Worm (Caenorhabditis elegans) whole organism, late embryonic: ENCODE data around the gene Y49F6B.19.
A peak's percentile ranks its signal among the peaks of the same experiment; 100 is the strongest.

Source experiments
- F13H6.1 ChIP-seq: sonication (generic microtip); optimal IDR thresholded peaks from 2 replicates; lab custom pipeline; 2016; ENCODE audit warnings: missing genetic modification characterization, missing compliant biosample characterization
- K02D7.2 ChIP-seq: sonication (generic microtip); optimal IDR thresholded peaks from 2 replicates; lab custom pipeline; 2017; ENCODE audit warnings: mild to moderate bottlenecking, missing genetic modification characterization, missing compliant biosample characterization
- K09A11.1 ChIP-seq: sonication (generic microtip); optimal IDR thresholded peaks from 2 replicates; lab custom pipeline; 2017; ENCODE audit warnings: antibody characterized with exemption, mild to moderate bottlenecking, missing genetic modification characterization, missing compliant biosample characterization; ENCODE audit not compliant: insufficient read depth
- T23F11.4 ChIP-seq: fragments of 200-800 bp; sonication (Bioruptor generic); optimal IDR thresholded peaks from 2 replicates; lab custom pipeline; 2018; ENCODE audit warnings: mild to moderate bottlenecking, missing genetic modification characterization, missing compliant biosample characterization
- Y22D7AL.16 ChIP-seq: sonication (generic microtip); optimal IDR thresholded peaks from 2 replicates; lab custom pipeline; 2016; ENCODE audit warnings: missing genetic modification characterization, missing compliant biosample characterization
- ahr-1 ChIP-seq: sonication (generic microtip); optimal IDR thresholded peaks from 2 replicates; lab custom pipeline; 2016; ENCODE audit warnings: missing genetic modification characterization, missing compliant biosample characterization
- ama-1 ChIP-seq: fragments of 150-350 bp; optimal IDR thresholded peaks from 2 replicates; lab custom pipeline; 2014
- ceh-14 ChIP-seq: sonication (generic microtip); optimal IDR thresholded peaks from 2 replicates; lab custom pipeline; 2016; ENCODE audit warnings: missing genotype, missing genetic modification characterization, missing compliant biosample characterization
- ceh-18 ChIP-seq: sonication (generic microtip); optimal IDR thresholded peaks from 2 replicates; lab custom pipeline; 2016; ENCODE audit warnings: missing genetic modification characterization, missing compliant biosample characterization
- ceh-2 ChIP-seq: sonication (generic microtip); optimal IDR thresholded peaks from 2 replicates; lab custom pipeline; 2016; ENCODE audit warnings: missing genotype, missing genetic modification characterization, missing compliant biosample characterization
- ceh-22 ChIP-seq: sonication (generic microtip); optimal IDR thresholded peaks from 2 replicates; lab custom pipeline; 2017; ENCODE audit warnings: missing biosample characterization, missing genetic modification characterization
- ceh-30 ChIP-seq: fragments of 150-350 bp; optimal IDR thresholded peaks from 2 replicates; lab custom pipeline; 2014; ENCODE audit warnings: missing biosample characterization, missing genetic modification characterization
- ceh-48 ChIP-seq: sonication (generic microtip); optimal IDR thresholded peaks from 2 replicates; lab custom pipeline; 2016; ENCODE audit warnings: missing genetic modification characterization, inconsistent platforms, missing compliant biosample characterization
- dve-1 ChIP-seq: sonication (generic microtip); optimal IDR thresholded peaks from 2 replicates; lab custom pipeline; 2017; ENCODE audit warnings: antibody characterized with exemption, mild to moderate bottlenecking, missing genetic modification characterization, missing compliant biosample characterization
- eyg-1 ChIP-seq: sonication (generic microtip); optimal IDR thresholded peaks from 2 replicates; lab custom pipeline; 2016; ENCODE audit warnings: missing genotype, missing genetic modification characterization, missing compliant biosample characterization
- fkh-6 ChIP-seq: sonication (generic microtip); optimal IDR thresholded peaks from 2 replicates; lab custom pipeline; 2016; ENCODE audit warnings: missing genetic modification characterization, missing compliant biosample characterization
- gmeb-2 ChIP-seq: sonication (generic microtip); optimal IDR thresholded peaks from 2 replicates; lab custom pipeline; 2016; ENCODE audit warnings: missing genetic modification characterization, inconsistent platforms, missing compliant biosample characterization
- hlh-13 ChIP-seq: fragments of 200-800 bp; sonication (Bioruptor generic); optimal IDR thresholded peaks from 2 replicates; lab custom pipeline; 2018; ENCODE audit warnings: mild to moderate bottlenecking, missing genetic modification characterization, missing compliant biosample characterization
- hlh-15 ChIP-seq: sonication (generic microtip); optimal IDR thresholded peaks from 2 replicates; lab custom pipeline; 2016; ENCODE audit warnings: missing genetic modification characterization, missing compliant biosample characterization
- hlh-6 ChIP-seq: sonication (generic microtip); optimal IDR thresholded peaks from 2 replicates; lab custom pipeline; 2016; ENCODE audit warnings: missing genotype, missing genetic modification characterization, missing compliant biosample characterization
- hlh-8 ChIP-seq: sonication (generic microtip); optimal IDR thresholded peaks from 2 replicates; lab custom pipeline; 2016; ENCODE audit warnings: missing genotype, missing genetic modification characterization, missing compliant biosample characterization
- lim-6 ChIP-seq: sonication (generic microtip); optimal IDR thresholded peaks from 2 replicates; lab custom pipeline; 2016; ENCODE audit warnings: missing genetic modification characterization, missing compliant biosample characterization
- lin-11 ChIP-seq: fragments of 200-800 bp; sonication (Bioruptor generic); optimal IDR thresholded peaks from 2 replicates; lab custom pipeline; 2018; ENCODE audit warnings: mild to moderate bottlenecking, missing genetic modification characterization, missing compliant biosample characterization
- mec-3 ChIP-seq: sonication (generic microtip); optimal IDR thresholded peaks from 2 replicates; lab custom pipeline; 2016; ENCODE audit warnings: borderline replicate concordance, missing genetic modification characterization, missing compliant biosample characterization
- nfya-1 ChIP-seq: sonication (generic microtip); optimal IDR thresholded peaks from 2 replicates; lab custom pipeline; 2017; ENCODE audit warnings: missing genetic modification characterization, mild to moderate bottlenecking, missing compliant biosample characterization, antibody characterized with exemption, moderate library complexity
- pag-3 ChIP-seq: sonication (generic microtip); optimal IDR thresholded peaks from 2 replicates; lab custom pipeline; 2016; ENCODE audit warnings: missing compliant biosample characterization, missing genetic modification characterization, borderline replicate concordance
- pat-9 ChIP-seq: fragments of 200-800 bp; sonication (Bioruptor generic); optimal IDR thresholded peaks from 2 replicates; lab custom pipeline; 2018; ENCODE audit warnings: mild to moderate bottlenecking, missing genetic modification characterization, moderate library complexity, missing compliant biosample characterization
- pax-1 ChIP-seq: fragments of 150-350 bp; optimal IDR thresholded peaks from 2 replicates; lab custom pipeline; 2014; ENCODE audit warnings: missing biosample characterization, missing genetic modification characterization
- pha-4 ChIP-seq: fragments of 150-350 bp; optimal IDR thresholded peaks from 2 replicates; lab custom pipeline; 2018; ENCODE audit warnings: missing biosample characterization, missing genetic modification reagents, missing genetic modification characterization
- pqm-1 ChIP-seq: sonication (generic microtip); optimal IDR thresholded peaks from 2 replicates; lab custom pipeline; 2016; ENCODE audit warnings: missing genetic modification characterization, missing compliant biosample characterization
- rnt-1 ChIP-seq: sonication (generic microtip); optimal IDR thresholded peaks from 2 replicates; lab custom pipeline; 2016; ENCODE audit warnings: missing genetic modification characterization, missing compliant biosample characterization
- sdc-2 ChIP-seq: sonication (generic microtip); optimal IDR thresholded peaks from 2 replicates; lab custom pipeline; 2016; ENCODE audit warnings: missing genotype, missing genetic modification characterization, missing compliant biosample characterization
- sox-4 ChIP-seq: sonication (generic microtip); optimal IDR thresholded peaks from 2 replicates; lab custom pipeline; 2017; ENCODE audit warnings: mild to moderate bottlenecking, missing genetic modification characterization, inconsistent platforms, missing compliant biosample characterization
- syd-9 ChIP-seq: sonication (generic microtip); optimal IDR thresholded peaks from 2 replicates; lab custom pipeline; 2016; ENCODE audit warnings: mild to moderate bottlenecking, missing genetic modification characterization, moderate library complexity, missing compliant biosample characterization
- tbx-2 ChIP-seq: sonication (generic microtip); optimal IDR thresholded peaks from 2 replicates; lab custom pipeline; 2016; ENCODE audit warnings: missing genetic modification characterization, missing compliant biosample characterization
- tbx-7 ChIP-seq: sonication (generic microtip); optimal IDR thresholded peaks from 2 replicates; lab custom pipeline; 2016; ENCODE audit warnings: missing genotype, missing genetic modification characterization, missing compliant biosample characterization
- ttx-3 ChIP-seq: sonication (generic microtip); optimal IDR thresholded peaks from 2 replicates; lab custom pipeline; 2016; ENCODE audit warnings: missing genetic modification reagents, missing genetic modification characterization, missing compliant biosample characterization
- unc-3 ChIP-seq, 2 experiments: fragments of 200-800 bp in 1 of 2; sonication (Bioruptor generic) in 1 of 2; sonication (generic microtip) in 1 of 2; conservative IDR thresholded peaks in 1 of 2; optimal IDR thresholded peaks in 1 of 2; 2 replicates each; pipeline versions ENCODE4 v1.3.6 to Lab custom; 2016 to 2022; ENCODE audit warnings: missing compliant biosample characterization in 2 of 2, missing genetic modification characterization in 2 of 2, missing genetic modification reagents in 1 of 2
- unc-86 ChIP-seq: sonication (generic microtip); optimal IDR thresholded peaks from 2 replicates; lab custom pipeline; 2016; ENCODE audit warnings: missing genetic modification characterization, missing compliant biosample characterization
- ztf-16 ChIP-seq: sonication (generic microtip); optimal IDR thresholded peaks from 2 replicates; lab custom pipeline; 2017; ENCODE audit warnings: missing genetic modification characterization, missing compliant biosample characterization

Y49F6B.19 gene

DNA sequence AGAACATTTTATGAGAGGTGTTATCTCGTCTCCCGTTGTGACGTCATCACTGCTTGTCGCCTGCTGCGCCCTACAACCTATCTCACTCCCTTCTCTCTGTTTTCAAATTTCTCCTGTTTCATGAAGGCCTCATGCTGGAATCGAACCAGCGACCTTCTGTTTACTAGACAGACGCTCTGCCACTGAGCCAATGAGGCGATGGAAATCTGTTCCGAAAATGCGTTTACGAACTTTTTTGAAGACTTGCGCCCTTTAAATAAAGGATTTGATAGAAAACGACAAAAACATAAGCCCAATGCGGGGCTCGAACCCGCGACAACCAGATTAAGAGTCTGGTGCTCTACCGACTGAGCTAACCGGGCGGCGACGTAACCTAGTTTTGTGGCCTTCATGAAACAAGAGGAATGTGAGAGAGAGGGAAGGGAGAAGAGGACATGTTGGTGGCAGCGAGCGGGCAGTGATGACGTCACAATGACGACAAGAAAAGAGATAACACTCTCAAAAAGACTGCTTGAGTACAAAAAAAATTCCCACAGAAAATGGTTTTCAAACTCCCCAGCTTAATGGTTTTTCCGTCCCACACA, 6.9 kb upstream of the Y49F6B.19 start, which contains the start of gene clec-126 (continued):
- TF ChIP-seq ceh-2 (tag; lab: Kevin White, UChicago) (peak; percentile 67), gmeb-2 (peak; percentile 52), Y22D7AL.16 (tag; lab: Kevin White, UChicago) (peak; percentile 46), hlh-13 (peak; percentile 54), ttx-3 (tag; lab: Kevin White, UChicago) (peak; percentile 60), lim-6 (tag; lab: Kevin White, UChicago) (peak; percentile 43), ceh-18 (tag; lab: Kevin White, UChicago) (peak; percentile 71), F13H6.1 (tag; lab: Kevin White, UChicago) (peak; percentile 12), ztf-16 (tag; lab: Kevin White, UChicago) (peak; percentile 45), lin-11 (peak; percentile 64), ceh-22 (tag; lab: Kevin White, UChicago) (no peak), hlh-8 (tag; lab: Kevin White, UChicago) (peak; percentile 9), mec-3 (tag; lab: Kevin White, UChicago) (peak; percentile 0), T23F11.4 (GFP tag; lab: Kevin White, UChicago) (peak; percentile 1), fkh-6 (peak; percentile 76), tbx-2 (tag; lab: Kevin White, UChicago) (peak; percentile 76), unc-86 (tag; lab: Kevin White, UChicago) (peak; percentile 69), dve-1 (tag; lab: Kevin White, UChicago) (peak; percentile 88)

DNA sequence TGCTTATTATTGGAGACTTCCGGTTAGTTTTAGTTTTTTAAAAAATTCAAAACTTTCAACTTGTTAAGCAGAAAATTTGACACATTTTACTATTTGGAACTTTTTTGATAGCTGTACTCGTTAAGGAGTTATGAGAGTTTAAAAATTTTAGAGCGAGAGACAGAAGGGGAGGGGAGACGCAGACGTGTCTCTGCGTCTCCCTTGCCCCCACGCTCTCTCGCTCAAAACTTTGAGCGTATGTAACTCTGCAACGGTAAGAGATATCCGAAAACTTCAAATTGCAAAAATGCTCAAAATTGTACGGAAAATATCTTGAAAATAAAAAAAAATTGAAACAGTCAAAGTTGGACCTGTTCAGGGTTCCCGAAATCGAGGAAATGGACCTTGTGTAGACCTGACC, 4.0 kb upstream of the Y49F6B.19 start:
- no peak for TF ChIP-seq gmeb-2
- TF ChIP-seq ceh-2 (tag; lab: Kevin White, UChicago) = no peak
- no peak for TF ChIP-seq pat-9

DNA sequence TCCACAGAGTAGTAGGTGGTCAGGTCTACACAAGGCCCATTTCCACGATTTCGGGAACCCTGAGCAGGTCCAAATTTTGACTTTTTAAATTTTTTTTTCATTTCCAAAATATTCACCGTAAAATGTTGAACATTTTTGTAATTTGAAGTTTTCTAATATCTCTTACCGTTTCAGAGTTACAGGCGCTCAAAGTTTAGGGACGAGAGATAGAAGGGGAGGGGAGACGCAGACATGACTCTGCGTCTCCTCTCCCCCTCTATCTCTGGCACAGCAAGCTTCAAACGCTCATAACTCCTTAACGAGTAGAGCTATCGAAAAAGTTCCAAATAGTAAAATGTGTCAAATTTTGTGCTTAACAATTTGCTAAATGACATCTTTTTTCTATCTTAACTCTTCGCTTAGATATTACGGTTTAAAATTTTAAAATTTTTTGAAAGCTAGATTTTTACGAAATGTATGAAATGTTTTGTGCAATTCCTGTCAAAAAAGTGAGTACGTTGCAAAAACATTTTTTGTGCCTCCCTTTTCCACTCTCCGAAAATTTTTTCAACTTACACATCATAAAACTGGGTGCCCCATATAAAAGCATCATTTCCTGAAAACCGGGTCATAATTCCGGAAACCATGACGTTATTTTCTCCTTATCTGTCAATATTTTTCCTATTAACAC, 3.4 kb upstream of the Y49F6B.19 start, which contains the start of the genes Y49F6B.14 and clec-125:
TSS of gene Y49F6B.14 (minus strand) at position 101 of the 670 bp plus-strand sequence.
TSS of gene clec-125 (plus strand) at position 620 of the 670 bp plus-strand sequence.
- TF ChIP-seq eyg-1 (tag; lab: Kevin White, UChicago) (no peak), Y22D7AL.16 (tag; lab: Kevin White, UChicago) (no peak), ttx-3 (tag; lab: Kevin White, UChicago) (no peak)

DNA sequence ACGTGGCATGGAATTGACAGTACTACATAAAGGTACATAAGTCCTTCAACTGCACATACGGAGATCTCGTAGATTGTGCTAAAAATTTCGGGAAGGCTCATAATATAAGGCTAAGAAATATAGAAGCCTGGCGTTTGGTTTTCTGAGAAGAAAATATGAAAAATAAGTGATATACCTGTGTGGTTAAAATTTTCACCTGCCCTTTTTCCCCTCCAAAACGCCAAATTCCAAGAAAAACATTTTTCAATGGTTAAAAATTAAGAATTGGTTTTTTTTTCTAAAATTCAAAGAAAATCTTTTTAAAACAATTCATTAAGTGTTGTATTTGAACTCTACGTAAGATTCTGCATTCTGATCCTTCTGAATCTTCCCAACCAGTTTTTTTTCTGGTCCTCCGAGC, 2.5 kb upstream of the Y49F6B.19 start, which contains the start of gene srz-5:
TSS of gene srz-5 (minus strand) at position 101 of the 400 bp plus-strand sequence.
- TF ChIP-seq ceh-14 (tag; lab: Kevin White, UChicago) = no peak
- no peak for TF ChIP-seq K02D7.2 (tag; lab: Kevin White, UChicago)
- TF ChIP-seq ceh-48 (tag; lab: Kevin White, UChicago) = no peak
- TF ChIP-seq syd-9 (tag; lab: Kevin White, UChicago) = no peak
- no peak for TF ChIP-seq pag-3
- no peak for TF ChIP-seq dve-1 (tag; lab: Kevin White, UChicago)
- no peak for TF ChIP-seq ahr-1 (tag; lab: Kevin White, UChicago)
- TF ChIP-seq hlh-13 = no peak
- no peak for TF ChIP-seq sox-4 (tag; lab: Kevin White, UChicago)
- TF ChIP-seq unc-3 (GFP tag; conservative IDR thresholded peaks at IDR 0.05; lab: Robert Waterston, UW) = no peak
- no peak for TF ChIP-seq unc-3 (tag; optimal IDR thresholded peaks at IDR 0.05; lab: Kevin White, UChicago)
- TF ChIP-seq pqm-1 (tag; lab: Kevin White, UChicago) = no peak
- TF ChIP-seq pax-1 (tag; lab: Kevin White, UChicago) = no peak
- TF ChIP-seq gmeb-2 = no peak
- no peak for TF ChIP-seq lin-11

DNA sequence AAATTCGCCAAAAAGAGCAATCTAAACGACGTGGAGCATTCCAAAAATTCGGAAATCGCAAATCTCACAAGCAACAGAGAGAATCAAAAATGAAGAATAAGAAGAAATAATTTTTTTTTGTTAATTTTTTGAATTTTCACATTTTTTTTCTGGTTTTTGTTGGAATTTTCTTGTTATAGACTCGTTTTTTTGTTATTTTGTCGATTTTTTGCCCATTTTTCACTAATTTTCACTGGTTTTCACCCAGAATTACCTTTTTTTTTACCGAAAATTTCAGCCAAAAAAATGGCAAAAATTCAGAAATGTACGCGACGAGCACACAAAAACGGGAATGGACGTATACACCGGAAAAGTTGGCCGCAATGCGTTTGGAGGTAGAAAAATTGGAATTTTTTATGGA, 7.4 kb downstream of the Y49F6B.19 start, which contains the start of gene cyh-1:
TSS of gene cyh-1 (plus strand) at position 301 of the 400 bp plus-strand sequence.
- no peak for TF ChIP-seq pag-3
- no peak for TF ChIP-seq rnt-1 (tag; lab: Kevin White, UChicago)
- no peak for TF ChIP-seq ama-1 (lab: Kevin White, UChicago)
- TF ChIP-seq nfya-1 (tag; lab: Kevin White, UChicago) = no peak
- no peak for TF ChIP-seq pha-4 (tag; lab: Kevin White, UChicago)
- TF ChIP-seq lin-11 = no peak
- no peak for TF ChIP-seq hlh-15
- no peak for TF ChIP-seq tbx-7 (tag; lab: Kevin White, UChicago)
- no peak for TF ChIP-seq sdc-2
- TF ChIP-seq tbx-2 (tag; lab: Kevin White, UChicago) = no peak
- no peak for TF ChIP-seq K09A11.1 (tag; lab: Kevin White, UChicago)
- TF ChIP-seq syd-9 (tag; lab: Kevin White, UChicago) = no peak
- TF ChIP-seq lim-6 (tag; lab: Kevin White, UChicago) = no peak
- TF ChIP-seq fkh-6 = no peak
- TF ChIP-seq eyg-1 (tag; lab: Kevin White, UChicago) = no peak
- no peak for TF ChIP-seq ceh-30
- no peak for TF ChIP-seq hlh-6
- no peak for TF ChIP-seq unc-86 (tag; lab: Kevin White, UChicago)
- TF ChIP-seq, all 69 proteins: peak for 0
